ENCODE assay signal across 6 worm cellular contexts in the genomic region with DNA sequence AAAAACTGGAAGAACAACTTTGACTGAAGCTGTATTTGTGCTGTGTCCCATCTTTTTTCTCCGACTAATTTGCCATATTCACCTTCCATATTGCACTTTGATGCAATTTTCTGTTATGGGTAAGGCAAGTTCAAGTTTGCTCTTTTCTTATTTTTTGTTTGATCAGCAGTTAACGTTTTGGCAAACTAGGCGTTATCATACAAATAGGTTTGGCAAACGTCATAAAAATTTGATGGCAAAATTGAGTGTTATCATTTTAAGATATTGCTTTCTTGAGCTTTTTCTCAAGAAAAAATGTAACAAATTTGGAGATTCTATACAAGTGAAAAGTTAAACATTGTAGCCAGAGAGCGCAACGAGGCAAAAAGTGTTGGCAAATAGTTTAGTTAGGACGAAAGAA.
TF ChIP-seq lines count a peak whose summit lies in the region.

No protein-coding gene starts in this region.

TF ChIP-seq in whole organism, L1 larva, 84 proteins besides CTCF, POLR2A, EP300 and RAD21:
- TF ChIP-seq tlp-1 (tag; optimal IDR thresholded peaks at IDR 0.05; lab: Kevin White, UChicago): peak; percentile 6
- TF ChIP-seq pax-3 (tag; optimal IDR thresholded peaks at IDR 0.05; lab: Kevin White, UChicago): no peak
- peak; percentile 31 for TF ChIP-seq elt-2 (tag; optimal IDR thresholded peaks at IDR 0.05; lab: Kevin White, UChicago)

TF ChIP-seq in whole organism, L2 larva, 48 proteins besides CTCF, POLR2A, EP300 and RAD21:
- TF ChIP-seq nhr-25 (tag; optimal IDR thresholded peaks at IDR 0.05; lab: Kevin White, UChicago) (no peak), sma-9 (GFP tag; optimal IDR thresholded peaks at IDR 0.05; lab: Kevin White, UChicago) (peak; percentile 12), sma-9 (tag; optimal IDR thresholded peaks at IDR 0.05; lab: Kevin White, UChicago) (no peak), fos-1 (tag; optimal IDR thresholded peaks at IDR 0.05; lab: Kevin White, UChicago) (peak; percentile 62), crh-2 (tag; optimal IDR thresholded peaks at IDR 0.05; lab: Kevin White, UChicago) (peak; percentile 25)

TF ChIP-seq in whole organism, L3 larva, 47 proteins besides CTCF, POLR2A, EP300 and RAD21:
- no peak for TF ChIP-seq ZK546.5 (tag; optimal IDR thresholded peaks at IDR 0.05; lab: Kevin White, UChicago)
- peak; percentile 32 for TF ChIP-seq pqm-1 (tag; optimal IDR thresholded peaks at IDR 0.05; lab: Kevin White, UChicago)
- peak; percentile 64 for TF ChIP-seq elt-2 (tag; optimal IDR thresholded peaks at IDR 0.05; lab: Kevin White, UChicago)
- TF ChIP-seq ama-1 (optimal IDR thresholded peaks at IDR 0.05; lab: Kevin White, UChicago): no peak
- TF ChIP-seq nhr-67 (tag; optimal IDR thresholded peaks at IDR 0.05; lab: Kevin White, UChicago): no peak

TF ChIP-seq in whole organism, L4 larva, 104 proteins besides CTCF, POLR2A, EP300 and RAD21:
- TF ChIP-seq daf-16 (GFP tag; optimal IDR thresholded peaks at IDR 0.05; lab: Kevin White, UChicago) (no peak), daf-16 (tag; optimal IDR thresholded peaks at IDR 0.05; lab: Kevin White, UChicago) (peak; percentile 53), T20F7.1 (GFP tag; optimal IDR thresholded peaks at IDR 0.05; lab: Kevin White, UChicago) (no peak), gei-8 (GFP tag; optimal IDR thresholded peaks at IDR 0.05; lab: Kevin White, UChicago) (no peak), mes-2 (tag; optimal IDR thresholded peaks at IDR 0.05; lab: Kevin White, UChicago; ENCODE audit: poor library complexity, severe bottlenecking) (no peak), hmg-1.1 (GFP tag; IDR thresholded peaks at IDR 0.05; lab: Robert Waterston, UW) (no peak), daf-8 (GFP tag; IDR thresholded peaks at IDR 0.05; lab: Robert Waterston, UW) (no peak), php-3 (GFP tag; IDR thresholded peaks at IDR 0.05; lab: Robert Waterston, UW) (peak; percentile 85), dmd-6 (GFP tag; IDR thresholded peaks at IDR 0.05; lab: Robert Waterston, UW) (peak; percentile 20; the same call in 1 of the 2 replicates), pqm-1 (tag; optimal IDR thresholded peaks at IDR 0.05; lab: Kevin White, UChicago) (peak; percentile 80), nhr-11 (tag; optimal IDR thresholded peaks at IDR 0.05; lab: Kevin White, UChicago) (no peak)

TF ChIP-seq in whole organism, late embryonic, 69 proteins besides CTCF, POLR2A, EP300 and RAD21:
- peak; percentile 22 for TF ChIP-seq elt-2 (tag; optimal IDR thresholded peaks at IDR 0.05; lab: Kevin White, UChicago)
- TF ChIP-seq sox-4 (tag; optimal IDR thresholded peaks at IDR 0.05; lab: Kevin White, UChicago): no peak
- TF ChIP-seq hlh-15 (tag; optimal IDR thresholded peaks at IDR 0.05; lab: Kevin White, UChicago): no peak
- peak; percentile 20 for TF ChIP-seq sdc-2 (tag; optimal IDR thresholded peaks at IDR 0.05; lab: Kevin White, UChicago)

TF ChIP-seq in whole organism, young adult, 124 proteins besides CTCF, POLR2A, EP300 and RAD21:
- TF ChIP-seq nhr-27 (tag; optimal IDR thresholded peaks at IDR 0.05; lab: Kevin White, UChicago) (no peak), nhr-80 (tag; optimal IDR thresholded peaks at IDR 0.05; lab: Kevin White, UChicago) (peak; percentile 47), ceh-27 (GFP tag; optimal IDR thresholded peaks at IDR 0.05; lab: Kevin White, UChicago) (no peak), F33H1.4 (GFP tag; IDR thresholded peaks at IDR 0.05; lab: Robert Waterston, UW) (no peak), sdz-38 (tag; optimal IDR thresholded peaks at IDR 0.05; lab: Kevin White, UChicago) (no peak)
